Worm (Caenorhabditis elegans): ENCODE measurements around the gene ZK697.14.

- TF ChIP-seq ref-1 (GFP tag; conservative IDR thresholded peaks at IDR 0.05) = no peak
- TF ChIP-seq med-1 (GFP tag; optimal IDR thresholded peaks at IDR 0.05; ENCODE audit: insufficient read depth) = no peak
- TF ChIP-seq flt-1 (GFP tag; IDR thresholded peaks at IDR 0.05) = no peak
- no peak for TF ChIP-seq cog-1 (tag; optimal IDR thresholded peaks at IDR 0.05)
- no peak for TF ChIP-seq tab-1 (GFP tag; IDR thresholded peaks at IDR 0.05)
These were observed 3.0 kb downstream of the ZK697.14 start, which contains the start of gene ZK697.1 for ce11 chrV:1752496-1752895.

Measured in whole organism, midembryonic.